Worm (Caenorhabditis elegans) whole organism, dauer: Measurements from ENCODE around the gene C01G12.16.

Source experiments
- unc-62 ChIP-seq: sonication (generic microtip); optimal IDR thresholded peaks from 2 replicates; lab custom pipeline; 2017; ENCODE audit warnings: missing biosample characterization, missing genetic modification reagents, missing genetic modification characterization

C01G12.16 gene

ce11 chrIII:4160937-4161336 is at the start of gene C01G12.16:
TSS of gene C01G12.16 (plus strand) at chrIII:4161237.
- no peak for TF ChIP-seq unc-62 (GFP tag; lab: Kevin White, UChicago)

- TF ChIP-seq unc-62 (GFP tag; lab: Kevin White, UChicago) = no peak
These were observed 47.4 kb upstream of the C01G12.16 start for ce11 chrIII:4113594-4113993.

ce11 chrIII:4115085-4115484 is 46.0 kb upstream of the C01G12.16 start, which contains the start of gene unc-103:
TSS of gene unc-103 (plus strand) at chrIII:4115385.
- no peak for TF ChIP-seq unc-62 (GFP tag; lab: Kevin White, UChicago)

- no peak for TF ChIP-seq unc-62 (GFP tag; lab: Kevin White, UChicago)
These were observed 41.3 kb upstream of the C01G12.16 start for ce11 chrIII:4119736-4120135.

ce11 chrIII:4120386-4120785 is 40.7 kb upstream of the C01G12.16 start:
- TF ChIP-seq unc-62 (GFP tag; lab: Kevin White, UChicago) = no peak

ce11 chrIII:4123277-4123676 is 37.8 kb upstream of the C01G12.16 start:
- no peak for TF ChIP-seq unc-62 (GFP tag; lab: Kevin White, UChicago)

ce11 chrIII:4123900-4124299 is 37.1 kb upstream of the C01G12.16 start:
- no peak for TF ChIP-seq unc-62 (GFP tag; lab: Kevin White, UChicago)

- no peak for TF ChIP-seq unc-62 (GFP tag; lab: Kevin White, UChicago)
These were observed 29.1 kb upstream of the C01G12.16 start for ce11 chrIII:4131814-4132555.

- no peak for TF ChIP-seq unc-62 (GFP tag; lab: Kevin White, UChicago)
These were observed 27.0 kb upstream of the C01G12.16 start for ce11 chrIII:4134059-4134458.

ce11 chrIII:4137180-4137579 is 23.9 kb upstream of the C01G12.16 start:
- no peak for TF ChIP-seq unc-62 (GFP tag; lab: Kevin White, UChicago)

- no peak for TF ChIP-seq unc-62 (GFP tag; lab: Kevin White, UChicago)
These were observed 17.9 kb upstream of the C01G12.16 start for ce11 chrIII:4143170-4143569.

ce11 chrIII:4150919-4151318 is 10.1 kb upstream of the C01G12.16 start:
- TF ChIP-seq unc-62 (GFP tag; lab: Kevin White, UChicago) = no peak

ce11 chrIII:4151548-4152104 is 9.4 kb upstream of the C01G12.16 start, which contains the start of the genes wht-3 and har-1:
TSS of gene wht-3 (minus strand) at chrIII:4151598.
TSS of gene har-1 (plus strand) at chrIII:4152054.
- no peak for TF ChIP-seq unc-62 (GFP tag; lab: Kevin White, UChicago)

ce11 chrIII:4152309-4152708 is 8.7 kb upstream of the C01G12.16 start:
- TF ChIP-seq unc-62 (GFP tag; lab: Kevin White, UChicago) = no peak

- no peak for TF ChIP-seq unc-62 (GFP tag; lab: Kevin White, UChicago)
These were observed 8.2 kb upstream of the C01G12.16 start for ce11 chrIII:4152828-4153227.

- no peak for TF ChIP-seq unc-62 (GFP tag; lab: Kevin White, UChicago)
These were observed 7.7 kb upstream of the C01G12.16 start, which contains the start of gene glod-4 for ce11 chrIII:4153299-4153698. TSS of gene glod-4 (plus strand) at chrIII:4153599.

ce11 chrIII:4157298-4157697 is 3.7 kb upstream of the C01G12.16 start, which contains the start of gene C16C10.9:
TSS of gene C16C10.9 (minus strand) at chrIII:4157398.
- TF ChIP-seq unc-62 (GFP tag; lab: Kevin White, UChicago) = no peak
